Fruit fly (Drosophila melanogaster) whole organism, prepupa: ENCODE data around the gene Sirt7.
A peak's percentile ranks its signal among the peaks of the same experiment; 100 is the strongest.

Source experiments
- Blimp-1 ChIP-seq: fragments of 200-800 bp; sonication (Bioruptor generic); optimal IDR thresholded peaks from 3 replicates; lab custom pipeline; 2017; ENCODE audit warnings: missing biosample characterization, missing genetic modification characterization, mild to moderate bottlenecking, moderate library complexity, missing genetic modification reagents
- CG10669 ChIP-seq: fragments of 200-800 bp; sonication (Bioruptor generic); optimal IDR thresholded peaks from 3 replicates; lab custom pipeline; 2018; ENCODE audit warnings: missing biosample characterization, mild to moderate bottlenecking, missing genetic modification characterization, moderate library complexity
- CG11762 ChIP-seq: fragments of 200-800 bp; sonication (Bioruptor generic); optimal IDR thresholded peaks from 3 replicates; lab custom pipeline; 2016; ENCODE audit warnings: missing biosample characterization, missing genetic modification characterization; ENCODE audit not compliant: insufficient read depth
- CG11902 ChIP-seq: fragments of 200-800 bp; sonication (Bioruptor generic); optimal IDR thresholded peaks from 3 replicates; lab custom pipeline; 2016; ENCODE audit warnings: missing biosample characterization, missing genetic modification characterization
- CG15336 ChIP-seq: fragments of 200-800 bp; sonication (Bioruptor generic); IDR thresholded peaks from 2 replicates; pipeline ENCODE4 v1.3.6; 2022; ENCODE audit warnings: missing biosample characterization, missing genetic modification characterization
- CG1621 ChIP-seq: fragments of 200-800 bp; sonication (Bioruptor generic); optimal IDR thresholded peaks from 3 replicates; lab custom pipeline; 2018; ENCODE audit warnings: missing biosample characterization, mild to moderate bottlenecking, missing genetic modification characterization
- CG16779 ChIP-seq: fragments of 200-800 bp; sonication (Bioruptor generic); optimal IDR thresholded peaks from 3 replicates; lab custom pipeline; 2017; ENCODE audit warnings: missing biosample characterization, mild to moderate bottlenecking, missing genetic modification characterization
- CG3032 ChIP-seq: fragments of 200-800 bp; optimal IDR thresholded peaks from 2 replicates; lab custom pipeline; 2019; ENCODE audit warnings: missing biosample characterization, mild to moderate bottlenecking, missing genetic modification characterization, moderate library complexity
- CG31627 ChIP-seq: fragments of 200-800 bp; sonication (Bioruptor generic); optimal IDR thresholded peaks from 3 replicates; lab custom pipeline; 2016; ENCODE audit warnings: missing biosample characterization, missing genetic modification characterization
- CG32006 ChIP-seq: fragments of 200-800 bp; sonication (Bioruptor generic); optimal IDR thresholded peaks from 3 replicates; lab custom pipeline; 2017; ENCODE audit warnings: missing biosample characterization, mild to moderate bottlenecking, missing genetic modification characterization
- CG3919 ChIP-seq: fragments of 200-800 bp; sonication (Bioruptor generic); optimal IDR thresholded peaks from 3 replicates; lab custom pipeline; 2016; ENCODE audit warnings: missing biosample characterization, missing genetic modification characterization
- CG4318 ChIP-seq: fragments of 200-800 bp; sonication (Bioruptor generic); optimal IDR thresholded peaks from 3 replicates; lab custom pipeline; 2017; ENCODE audit warnings: missing biosample characterization, mild to moderate bottlenecking, missing genetic modification characterization
- CG6163 ChIP-seq: fragments of 200-800 bp; sonication (Bioruptor generic); IDR thresholded peaks from 3 replicates; pipeline ENCODE4 v1.3.6; 2022; ENCODE audit warnings: missing biosample characterization, missing genetic modification characterization
- CG6854 ChIP-seq: fragments of 200-800 bp; sonication (Bioruptor generic); optimal IDR thresholded peaks from 2 replicates; lab custom pipeline; 2017; ENCODE audit warnings: missing biosample characterization, mild to moderate bottlenecking, missing genetic modification characterization
- CG7368 ChIP-seq: fragments of 200-800 bp; sonication (Bioruptor generic); optimal IDR thresholded peaks from 3 replicates; lab custom pipeline; 2016; ENCODE audit warnings: missing biosample characterization, missing genetic modification characterization
- CG8632 ChIP-seq: fragments of 200-800 bp; sonication (Bioruptor generic); optimal IDR thresholded peaks from 3 replicates; lab custom pipeline; 2016; ENCODE audit warnings: missing biosample characterization, missing genetic modification characterization
- CG9139 ChIP-seq: fragments of 200-800 bp; sonication (Bioruptor generic); optimal IDR thresholded peaks from 3 replicates; lab custom pipeline; 2017; ENCODE audit warnings: missing biosample characterization, mild to moderate bottlenecking, missing genetic modification characterization
- Eip75B ChIP-seq: fragments of 200-800 bp; sonication (Bioruptor generic); optimal IDR thresholded peaks from 3 replicates; lab custom pipeline; 2016; ENCODE audit warnings: missing biosample characterization, missing genetic modification characterization
- Eip78C ChIP-seq: fragments of 200-800 bp; sonication (Bioruptor generic); peaks from one replicate; lab custom pipeline; 2016; ENCODE audit warnings: missing biosample characterization, missing genetic modification characterization
- Eip93F ChIP-seq: fragments of 200-800 bp; sonication (Bioruptor generic); optimal IDR thresholded peaks from 2 replicates; lab custom pipeline; 2016; ENCODE audit warnings: missing biosample characterization, mild to moderate bottlenecking, missing genetic modification characterization
- Ets21C ChIP-seq: fragments of 200-800 bp; sonication (Bioruptor generic); optimal IDR thresholded peaks from 3 replicates; lab custom pipeline; 2016; ENCODE audit warnings: missing biosample characterization, missing genetic modification characterization
- Ets96B ChIP-seq: fragments of 200-800 bp; optimal IDR thresholded peaks from 2 replicates; lab custom pipeline; 2019; ENCODE audit warnings: missing biosample characterization, mild to moderate bottlenecking, missing genetic modification characterization, moderate library complexity
- Hr39 ChIP-seq: fragments of 200-800 bp; sonication (Bioruptor generic); optimal IDR thresholded peaks from 2 replicates; lab custom pipeline; 2016; ENCODE audit warnings: missing biosample characterization, missing genetic modification characterization
- Lpt ChIP-seq: fragments of 200-800 bp; sonication (Bioruptor generic); optimal IDR thresholded peaks from 3 replicates; lab custom pipeline; 2016; ENCODE audit warnings: missing biosample characterization, missing genetic modification characterization
- OdsH ChIP-seq: fragments of 200-800 bp; sonication (Bioruptor generic); optimal IDR thresholded peaks from 3 replicates; lab custom pipeline; 2016; ENCODE audit warnings: missing biosample characterization, missing genetic modification characterization
- Sox102F ChIP-seq: fragments of 200-800 bp; sonication (Bioruptor generic); optimal IDR thresholded peaks from 2 replicates; lab custom pipeline; 2016; ENCODE audit warnings: missing biosample characterization, mild to moderate bottlenecking, missing genetic modification characterization
- Sox14 ChIP-seq: fragments of 200-800 bp; sonication (Bioruptor generic); optimal IDR thresholded peaks from 3 replicates; lab custom pipeline; 2016; ENCODE audit warnings: missing biosample characterization, missing genetic modification characterization
- Sox15 ChIP-seq: fragments of 200-800 bp; sonication (Bioruptor generic); optimal IDR thresholded peaks from 3 replicates; lab custom pipeline; 2016; ENCODE audit warnings: missing biosample characterization, missing genetic modification characterization
- acj6 ChIP-seq: fragments of 200-800 bp; sonication (Bioruptor generic); optimal IDR thresholded peaks from 3 replicates; lab custom pipeline; 2016; ENCODE audit warnings: missing biosample characterization, missing genetic modification characterization
- cyc ChIP-seq: fragments of 200-800 bp; sonication (Bioruptor generic); optimal IDR thresholded peaks from 3 replicates; lab custom pipeline; 2016; ENCODE audit warnings: missing biosample characterization, missing genetic modification characterization
- dac ChIP-seq: fragments of 200-800 bp; sonication (Bioruptor generic); optimal IDR thresholded peaks from 2 replicates; lab custom pipeline; 2017; ENCODE audit warnings: missing biosample characterization, mild to moderate bottlenecking, missing genetic modification characterization
- dsx ChIP-seq: fragments of 200-800 bp; optimal IDR thresholded peaks from 3 replicates; lab custom pipeline; 2019; ENCODE audit warnings: missing biosample characterization, mild to moderate bottlenecking, missing genetic modification characterization, moderate library complexity; ENCODE audit not compliant: poor library complexity, severe bottlenecking
- eg ChIP-seq: fragments of 200-800 bp; sonication (Bioruptor generic); IDR thresholded peaks from 3 replicates; pipeline ENCODE4 v1.3.6; 2022; ENCODE audit warnings: missing biosample characterization, missing genetic modification characterization
- esn ChIP-seq: fragments of 200-800 bp; sonication (Bioruptor generic); optimal IDR thresholded peaks from 2 replicates; lab custom pipeline; 2016; ENCODE audit warnings: missing biosample characterization, mild to moderate bottlenecking, missing genetic modification characterization, moderate library complexity
- fd59A ChIP-seq: fragments of 200-800 bp; sonication (Bioruptor generic); optimal IDR thresholded peaks from 2 replicates; lab custom pipeline; 2017; ENCODE audit warnings: missing biosample characterization, mild to moderate bottlenecking, missing genetic modification characterization, missing genetic modification reagents
- fd85E ChIP-seq: fragments of 200-800 bp; sonication (Bioruptor generic); optimal IDR thresholded peaks from 3 replicates; lab custom pipeline; 2016; ENCODE audit warnings: missing biosample characterization, missing genetic modification characterization
- fkh ChIP-seq: fragments of 200-800 bp; sonication (Bioruptor generic); optimal IDR thresholded peaks from 3 replicates; lab custom pipeline; 2017; ENCODE audit warnings: missing biosample characterization, mild to moderate bottlenecking, missing genetic modification characterization, moderate library complexity
- lz ChIP-seq: fragments of 200-800 bp; sonication (Bioruptor generic); optimal IDR thresholded peaks from 3 replicates; lab custom pipeline; 2016; ENCODE audit warnings: missing biosample characterization, missing genetic modification characterization
- net ChIP-seq: fragments of 200-800 bp; sonication (Bioruptor generic); optimal IDR thresholded peaks from 3 replicates; lab custom pipeline; 2016; ENCODE audit warnings: missing biosample characterization, missing genetic modification characterization
- pdm3 ChIP-seq: fragments of 200-800 bp; sonication (Bioruptor generic); optimal IDR thresholded peaks from 3 replicates; lab custom pipeline; 2016; ENCODE audit warnings: missing biosample characterization, missing genetic modification characterization
- salr ChIP-seq, 2 experiments: fragments of 200-800 bp; sonication (Bioruptor generic); optimal IDR thresholded peaks; 3 replicates each; lab custom pipeline; 2016 to 2018; ENCODE audit warnings: missing biosample characterization in 2 of 2, missing genetic modification characterization in 2 of 2, mild to moderate bottlenecking in 1 of 2
- spab ChIP-seq: fragments of 200-800 bp; sonication (Bioruptor generic); optimal IDR thresholded peaks from 2 replicates; lab custom pipeline; 2017; ENCODE audit warnings: missing biosample characterization, mild to moderate bottlenecking, missing genetic modification characterization, missing genetic modification reagents
- ss ChIP-seq, 2 experiments: fragments of 200-800 bp; sonication (Bioruptor generic); optimal IDR thresholded peaks; 2 replicates in 1 of 2; 3 replicates in 1 of 2; lab custom pipeline; 2017 to 2018; ENCODE audit warnings: mild to moderate bottlenecking in 2 of 2, missing biosample characterization in 2 of 2, missing genetic modification characterization in 2 of 2, moderate library complexity in 1 of 2
- svp ChIP-seq: fragments of 200-800 bp; sonication (Bioruptor generic); peaks from one replicate; lab custom pipeline; 2016; ENCODE audit warnings: missing biosample characterization, missing genetic modification characterization
- topi ChIP-seq: fragments of 200-800 bp; sonication (Bioruptor generic); optimal IDR thresholded peaks from 3 replicates; lab custom pipeline; 2016; ENCODE audit warnings: missing biosample characterization, missing genetic modification characterization
- vri ChIP-seq: fragments of 200-800 bp; sonication (Bioruptor generic); optimal IDR thresholded peaks from 3 replicates; lab custom pipeline; 2016; ENCODE audit warnings: missing biosample characterization, mild to moderate bottlenecking, missing genetic modification characterization

The Sirt7 gene

DNA sequence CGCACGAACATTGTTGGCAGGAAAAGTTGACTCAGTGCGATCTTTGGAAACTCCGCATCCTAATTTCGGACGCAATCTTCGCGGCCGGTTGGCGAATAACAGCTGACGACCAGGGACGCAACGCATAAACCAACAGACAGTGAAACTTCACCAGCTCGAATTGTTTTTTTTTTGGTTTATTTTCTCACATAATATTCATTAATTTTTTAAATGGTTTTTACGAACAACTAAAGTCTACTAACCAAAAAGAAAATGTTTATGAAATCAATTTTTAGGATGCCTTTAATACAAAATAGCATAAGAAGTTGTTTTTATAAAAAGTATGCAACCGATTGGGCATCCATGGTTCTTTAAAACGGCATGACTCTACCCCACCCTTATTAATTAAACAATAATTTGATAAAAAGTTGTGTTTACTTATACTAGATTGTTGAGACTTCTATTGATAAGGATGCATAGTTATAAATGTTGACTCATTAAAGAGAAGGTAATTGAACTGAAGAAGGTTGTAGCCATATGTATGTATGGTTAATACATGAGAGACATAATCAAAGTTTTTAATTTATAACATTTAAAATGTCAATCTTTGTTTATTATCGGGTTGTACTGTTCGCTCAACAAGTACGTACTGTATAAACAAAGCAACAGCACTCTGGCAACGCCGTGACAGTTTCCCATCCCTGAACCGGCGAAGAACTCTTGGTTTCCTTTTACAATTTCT lies 21.7 kb upstream of the Sirt7 start, which contains the start of the genes beta4GalNAcTB and Cpsf100 (continued):
- TF ChIP-seq CG15336 (GFP tag; lab: Robert Waterston, UW) (peak; percentile 35; the same call in 1 of the 2 replicates), salr (GFP tag; optimal IDR thresholded peaks at IDR 0.05; lab: Kevin White, UChicago) (peak in 1 of 2 experiments; percentile 93), CG3919 (GFP tag; lab: Kevin White, UChicago) (peak; percentile 78), CG32006 (peak; percentile 91), Eip75B (GFP tag; lab: Kevin White, UChicago) (peak; percentile 78), spab (GFP tag; lab: Kevin White, UChicago) (peak; percentile 64), Hr39 (GFP tag; lab: Kevin White, UChicago) (peak; percentile 84), CG4318 (GFP tag; lab: Kevin White, UChicago) (no peak), vri (GFP tag; lab: Kevin White, UChicago) (no peak)

DNA sequence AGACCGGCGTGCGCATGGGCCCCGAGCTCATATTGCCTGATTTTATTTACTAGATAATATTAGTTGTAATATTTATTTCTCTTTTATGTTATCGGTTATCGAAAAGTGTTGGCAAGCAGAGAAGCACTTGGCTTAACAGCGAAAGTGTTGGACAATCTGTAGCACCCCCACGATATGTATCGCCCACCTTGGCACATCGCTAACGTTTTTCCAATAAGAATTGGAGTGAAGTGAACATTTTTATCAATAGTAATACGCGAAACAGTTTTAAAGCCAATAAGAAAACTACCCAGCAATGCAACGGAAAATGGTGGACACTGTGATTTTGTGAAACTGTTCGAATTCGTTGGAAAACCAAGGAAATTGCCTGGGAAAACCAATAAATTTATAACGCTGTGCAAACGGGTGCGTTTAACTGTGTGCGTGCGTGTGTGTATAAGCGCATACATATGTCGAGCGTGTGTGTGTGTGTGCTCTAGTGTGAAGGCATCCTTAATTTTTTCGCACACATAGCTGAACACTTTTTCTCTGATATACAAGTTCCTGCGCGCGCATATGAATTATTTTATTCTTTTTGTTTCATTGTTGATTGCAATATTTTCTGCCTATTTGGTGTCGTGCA lies 16.7 kb upstream of the Sirt7 start, which contains the start of the genes Slu7 and Pkc98E:
Gene Slu7 (minus strand): TSS at position 112 of the 622 bp plus-strand sequence.
Gene Pkc98E (plus strand): TSS at position 197 of the 622 bp plus-strand sequence.
- peak; percentile 45 for TF ChIP-seq Ets21C (GFP tag; lab: Kevin White, UChicago)
- TF ChIP-seq svp (GFP tag; lab: Kevin White, UChicago) = no peak
- peak; percentile 57 for TF ChIP-seq fkh (GFP tag; lab: Kevin White, UChicago)
- TF ChIP-seq Sox14 (GFP tag; lab: Kevin White, UChicago) = peak; percentile 20
- no peak for TF ChIP-seq net (GFP tag; lab: Kevin White, UChicago)
- TF ChIP-seq OdsH (GFP tag; lab: Kevin White, UChicago) = peak; percentile 41
- TF ChIP-seq dac = peak; percentile 36
- peak; percentile 1 for TF ChIP-seq CG32006
- peak; percentile 72 for TF ChIP-seq CG3919 (GFP tag; lab: Kevin White, UChicago)
- TF ChIP-seq Eip75B (GFP tag; lab: Kevin White, UChicago) = peak; percentile 44
- no peak for TF ChIP-seq Blimp-1 (GFP tag; lab: Kevin White, UChicago)
- TF ChIP-seq Lpt (GFP tag; lab: Kevin White, UChicago) = peak; percentile 33
- TF ChIP-seq CG16779 = no peak
- no peak for TF ChIP-seq CG9139 (GFP tag; lab: Kevin White, UChicago)
- no peak for TF ChIP-seq CG4318 (GFP tag; lab: Kevin White, UChicago)
- TF ChIP-seq Sox15 (GFP tag; lab: Kevin White, UChicago) = peak; percentile 0
- peak; percentile 2 for TF ChIP-seq CG11762
- peak; percentile 60 for TF ChIP-seq esn
- TF ChIP-seq Sox102F (GFP tag; lab: Kevin White, UChicago) = peak; percentile 63
- peak; percentile 50; the same call in 2 of the 3 replicates for TF ChIP-seq eg (GFP tag; lab: Robert Waterston, UW)
- TF ChIP-seq CG8632 (GFP tag; lab: Kevin White, UChicago) = peak; percentile 2
- TF ChIP-seq CG1621 (tag; lab: Kevin White, UChicago) = no peak
- peak; percentile 9 for TF ChIP-seq CG3032 (tag; lab: Kevin White, UChicago)
- TF ChIP-seq CG31627 (GFP tag; lab: Kevin White, UChicago) = peak; percentile 67
- TF ChIP-seq CG7368 (GFP tag; lab: Kevin White, UChicago) = peak; percentile 30
- peak; percentile 27 for TF ChIP-seq acj6 (GFP tag; lab: Kevin White, UChicago)
- TF ChIP-seq pdm3 (GFP tag; lab: Kevin White, UChicago) = peak; percentile 33
- peak; percentile 36 for TF ChIP-seq CG11902 (GFP tag; lab: Kevin White, UChicago)
- no peak for TF ChIP-seq CG6854
- no peak for TF ChIP-seq fd59A (GFP tag; lab: Kevin White, UChicago)
- TF ChIP-seq Ets96B (tag; lab: Kevin White, UChicago) = peak; percentile 7
- peak; percentile 63 for TF ChIP-seq cyc (GFP tag; lab: Kevin White, UChicago)
- TF ChIP-seq topi (GFP tag; lab: Kevin White, UChicago) = peak; percentile 66
- TF ChIP-seq Eip93F (GFP tag; lab: Kevin White, UChicago) = no peak
- peak; percentile 59 for TF ChIP-seq Hr39 (GFP tag; lab: Kevin White, UChicago)
- TF ChIP-seq dsx (GFP tag; lab: Kevin White, UChicago) = no peak
- TF ChIP-seq salr (GFP tag; optimal IDR thresholded peaks at IDR 0.05; lab: Kevin White, UChicago) = peak in 1 of 2 experiments; percentile 17
- TF ChIP-seq Eip78C (GFP tag; lab: Kevin White, UChicago) = peak; percentile 74
- peak; percentile 59; the same call in 2 of the 3 replicates for TF ChIP-seq CG6163
- peak in 1 of 2 experiments; percentile 14 for TF ChIP-seq ss (GFP tag; optimal IDR thresholded peaks at IDR 0.05; lab: Kevin White, UChicago)
- TF ChIP-seq lz (GFP tag; lab: Kevin White, UChicago) = peak; percentile 52
- TF ChIP-seq fd85E (GFP tag; lab: Kevin White, UChicago) = peak; percentile 1
- no peak for TF ChIP-seq CG10669 (GFP tag; lab: Kevin White, UChicago)
